Fruit fly (Drosophila melanogaster) whole organism, wandering third instar larva: ENCODE results near the gene CG34175.

ENCODE experiments used
- Abd-B ChIP-seq: fragments of >200 bp; optimal IDR thresholded peaks from 2 replicates; lab custom pipeline; 2017; ENCODE audit warnings: missing biosample characterization, missing genetic modification characterization
- CG32264 ChIP-seq: fragments of 200-800 bp; sonication (Bioruptor generic); optimal IDR thresholded peaks from 2 replicates; lab custom pipeline; 2016; ENCODE audit warnings: missing biosample characterization, missing genetic modification characterization
- CG9705 ChIP-seq: fragments of 200-800 bp; sonication (Bioruptor generic); optimal IDR thresholded peaks from 2 replicates; lab custom pipeline; 2018; ENCODE audit warnings: missing biosample characterization, mild to moderate bottlenecking, missing genetic modification characterization
- CrebA ChIP-seq: fragments of 200-800 bp; sonication (Bioruptor generic); optimal IDR thresholded peaks from 2 replicates; lab custom pipeline; 2016; ENCODE audit warnings: missing biosample characterization, mild to moderate bottlenecking, missing genetic modification characterization, borderline replicate concordance
- Dfd ChIP-seq: fragments of >200 bp; optimal IDR thresholded peaks from 2 replicates; lab custom pipeline; 2017; ENCODE audit warnings: missing biosample characterization, missing genetic modification characterization
- GATAd ChIP-seq: sonication (Bioruptor generic); optimal IDR thresholded peaks from 2 replicates; lab custom pipeline; 2016; ENCODE audit warnings: missing biosample characterization, missing genetic modification characterization
- Hnf4 ChIP-seq: fragments of 200-800 bp; sonication (Bioruptor generic); optimal IDR thresholded peaks from 2 replicates; lab custom pipeline; 2016; ENCODE audit warnings: missing biosample characterization, mild to moderate bottlenecking, missing genetic modification characterization
- Hr78 ChIP-seq: fragments of >200 bp; optimal IDR thresholded peaks from 2 replicates; lab custom pipeline; 2017; ENCODE audit warnings: missing biosample characterization, missing genetic modification characterization
- Hr83 ChIP-seq: fragments of 200-300 bp; sonication (Bioruptor generic); optimal IDR thresholded peaks from 2 replicates; lab custom pipeline; 2016; ENCODE audit warnings: missing biosample characterization, mild to moderate bottlenecking, missing genetic modification characterization, moderate library complexity; ENCODE audit not compliant: poor library complexity, severe bottlenecking
- Jra ChIP-seq: sonication (Bioruptor generic); optimal IDR thresholded peaks from 2 replicates; lab custom pipeline; 2016; ENCODE audit warnings: missing biosample characterization, missing genetic modification characterization
- Myc ChIP-seq: fragments of >200 bp; optimal IDR thresholded peaks from 2 replicates; lab custom pipeline; 2017
- N ChIP-seq: fragments of >200 bp; optimal IDR thresholded peaks from 2 replicates; lab custom pipeline; 2018; ENCODE audit warnings: missing biosample characterization, missing external identifiers, missing genetic modification characterization
- OdsH ChIP-seq: fragments of 200-800 bp; sonication (Bioruptor generic); optimal IDR thresholded peaks from 2 replicates; lab custom pipeline; 2016; ENCODE audit warnings: missing biosample characterization, mild to moderate bottlenecking, missing genetic modification characterization
- Rel ChIP-seq, 2 experiments: fragments of 200-800 bp; sonication (Bioruptor generic) in 1 of 2; optimal IDR thresholded peaks; 2 replicates in 1 of 2; 3 replicates in 1 of 2; lab custom pipeline; 2016 to 2019; ENCODE audit warnings: mild to moderate bottlenecking in 2 of 2, missing biosample characterization in 2 of 2, missing genetic modification characterization in 2 of 2, moderate library complexity in 1 of 2
- Sp1 ChIP-seq: fragments of 200-800 bp; sonication (Bioruptor generic); optimal IDR thresholded peaks from 3 replicates; lab custom pipeline; 2019; ENCODE audit warnings: missing biosample characterization, mild to moderate bottlenecking, missing genetic modification characterization, moderate library complexity
- brk ChIP-seq: fragments of 200-800 bp; sonication (Bioruptor generic); optimal IDR thresholded peaks from 2 replicates; lab custom pipeline; 2016; ENCODE audit warnings: missing biosample characterization, mild to moderate bottlenecking, missing genetic modification characterization
- dl ChIP-seq, 2 experiments: fragments of 175-275, 200-275 bp in 1 of 2; fragments of 200-275 bp in 1 of 2; sonication (Bioruptor generic); optimal IDR thresholded peaks; lab custom pipeline; 2018; ENCODE audit warnings: mild to moderate bottlenecking in 2 of 2, missing biosample characterization in 2 of 2, missing genetic modification characterization in 2 of 2, moderate library complexity in 2 of 2; ENCODE audit not compliant: partially characterized antibody in 2 of 2, insufficient read depth in 1 of 2
- dmrt93B ChIP-seq: fragments of 200-800 bp; sonication (Bioruptor generic); optimal IDR thresholded peaks from 2 replicates; lab custom pipeline; 2018; ENCODE audit warnings: missing biosample characterization, mild to moderate bottlenecking, missing genetic modification characterization
- ey ChIP-seq: fragments of 200-800 bp; sonication (Bioruptor generic); optimal IDR thresholded peaks from 2 replicates; lab custom pipeline; 2016; ENCODE audit warnings: missing biosample characterization, missing genetic modification characterization
- foxo ChIP-seq, 2 experiments: fragments of 200-800 bp; sonication (Bioruptor generic); optimal IDR thresholded peaks; 2 replicates in 1 of 2; 3 replicates in 1 of 2; lab custom pipeline; 2016 to 2017; ENCODE audit warnings: missing biosample characterization in 2 of 2, missing genetic modification characterization in 2 of 2
- fru ChIP-seq: fragments of 200-800 bp; sonication (Bioruptor generic); optimal IDR thresholded peaks from 3 replicates; lab custom pipeline; 2016; ENCODE audit warnings: missing biosample characterization, mild to moderate bottlenecking, missing genetic modification characterization
- lola ChIP-seq: fragments of >200 bp; optimal IDR thresholded peaks from 2 replicates; lab custom pipeline; 2017; ENCODE audit warnings: missing biosample characterization, missing genetic modification characterization
- pan ChIP-seq: fragments of >200 bp; optimal IDR thresholded peaks from 2 replicates; lab custom pipeline; 2017
- psq ChIP-seq: fragments of 200-800 bp; sonication (Bioruptor generic); optimal IDR thresholded peaks from 3 replicates; lab custom pipeline; 2017; ENCODE audit warnings: missing biosample characterization, mild to moderate bottlenecking, missing genetic modification characterization, moderate library complexity
- rgr ChIP-seq: fragments of 200-800 bp; sonication (Bioruptor generic); optimal IDR thresholded peaks from 3 replicates; lab custom pipeline; 2016; ENCODE audit warnings: missing biosample characterization, mild to moderate bottlenecking, missing genetic modification characterization
- sage ChIP-seq: fragments of 200-800 bp; sonication (Bioruptor generic); optimal IDR thresholded peaks from 2 replicates; lab custom pipeline; 2016; ENCODE audit warnings: missing biosample characterization, mild to moderate bottlenecking, missing genetic modification characterization
- sv ChIP-seq: fragments of 200-800 bp; sonication (Bioruptor generic); optimal IDR thresholded peaks from 3 replicates; lab custom pipeline; 2016; ENCODE audit warnings: missing biosample characterization, missing genetic modification characterization
- usp ChIP-seq: fragments of >200 bp; optimal IDR thresholded peaks from 2 replicates; lab custom pipeline; 2017; ENCODE audit warnings: missing biosample characterization, missing genetic modification characterization

Gene CG34175

dm6 chr2L:3354642-3355380 is 43.0 kb upstream of the CG34175 start, which contains the start of gene E23 (continued):
- peak; percentile 8 for TF ChIP-seq GATAd (GFP tag; lab: Kevin White, UChicago)
- TF ChIP-seq brk (GFP tag; lab: Kevin White, UChicago) = peak; percentile 85
- no peak for TF ChIP-seq Myc
- TF ChIP-seq dl (GFP tag; optimal IDR thresholded peaks at IDR 0.05; lab: Kevin White, UChicago; ENCODE audit: insufficient read depth in 1 of 2, partially characterized antibody in 2 of 2) = peak; percentile 96
- TF ChIP-seq dmrt93B (GFP tag; lab: Kevin White, UChicago) = peak; percentile 92
- TF ChIP-seq Hr78 = no peak

dm6 chr2L:3355791-3356190 is 42.0 kb upstream of the CG34175 start:
- TF ChIP-seq sv (GFP tag; lab: Kevin White, UChicago) (no peak), OdsH (no peak), Dfd (GFP tag; lab: Kevin White, UChicago) (no peak), GATAd (GFP tag; lab: Kevin White, UChicago) (no peak), CrebA (GFP tag; lab: Kevin White, UChicago) (no peak), CG32264 (GFP tag; lab: Kevin White, UChicago) (no peak), ey (no peak), lola (GFP tag; lab: Kevin White, UChicago) (no peak), pan (lab: Kevin White, UChicago) (no peak), dmrt93B (GFP tag; lab: Kevin White, UChicago) (no peak), CG9705 (GFP tag; lab: Kevin White, UChicago) (no peak), dl (GFP tag; optimal IDR thresholded peaks at IDR 0.05; lab: Kevin White, UChicago; ENCODE audit: insufficient read depth in 1 of 2, partially characterized antibody in 2 of 2) (no peak), N (no peak)

- TF ChIP-seq sv (GFP tag; lab: Kevin White, UChicago) = no peak
- peak; percentile 25 for TF ChIP-seq Sp1
- TF ChIP-seq rgr (GFP tag; lab: Kevin White, UChicago) = peak; percentile 23
- no peak for TF ChIP-seq lola (GFP tag; lab: Kevin White, UChicago)
- peak; percentile 9 for TF ChIP-seq Rel (GFP tag; optimal IDR thresholded peaks at IDR 0.05; lab: Kevin White, UChicago)
- no peak for TF ChIP-seq Rel (tag; optimal IDR thresholded peaks at IDR 0.05; lab: Kevin White, UChicago)
- peak; percentile 7 for TF ChIP-seq CG32264 (GFP tag; lab: Kevin White, UChicago)
- peak; percentile 41 for TF ChIP-seq Hnf4 (GFP tag; lab: Kevin White, UChicago)
- TF ChIP-seq, all 38 proteins: peak for 5
Measured at dm6 chr2L:3356193-3356645, 41.6 kb upstream of the CG34175 start.

dm6 chr2L:3356790-3357696 is 40.8 kb upstream of the CG34175 start, which contains the start of gene CG8838:
TSS of gene CG8838 (plus strand) at chr2L:3357646.
- TF ChIP-seq sage (GFP tag; lab: Kevin White, UChicago) = peak; percentile 26
- TF ChIP-seq fru (GFP tag; lab: Kevin White, UChicago) = no peak
- TF ChIP-seq CrebA (GFP tag; lab: Kevin White, UChicago) = peak; percentile 35
- peak; percentile 53 for TF ChIP-seq Myc
- TF ChIP-seq psq (GFP tag; lab: Kevin White, UChicago) = no peak
- no peak for TF ChIP-seq Rel (GFP tag; optimal IDR thresholded peaks at IDR 0.05; lab: Kevin White, UChicago)
- TF ChIP-seq Rel (tag; optimal IDR thresholded peaks at IDR 0.05; lab: Kevin White, UChicago) = peak; percentile 64
- TF ChIP-seq dmrt93B (GFP tag; lab: Kevin White, UChicago) = no peak
- no peak for TF ChIP-seq foxo (GFP tag; optimal IDR thresholded peaks at IDR 0.05; lab: Kevin White, UChicago)
- TF ChIP-seq Hr78 = no peak

dm6 chr2L:3361821-3362220 is 36.0 kb upstream of the CG34175 start:
- TF ChIP-seq GATAd (GFP tag; lab: Kevin White, UChicago) (no peak), rgr (GFP tag; lab: Kevin White, UChicago) (no peak), dl (GFP tag; optimal IDR thresholded peaks at IDR 0.05; lab: Kevin White, UChicago; ENCODE audit: insufficient read depth in 1 of 2, partially characterized antibody in 2 of 2) (no peak), fru (GFP tag; lab: Kevin White, UChicago) (no peak), Abd-B (no peak), Hr83 (GFP tag; lab: Kevin White, UChicago) (no peak), usp (GFP tag; lab: Kevin White, UChicago) (no peak), ey (no peak), sage (GFP tag; lab: Kevin White, UChicago) (no peak), OdsH (no peak), Jra (no peak)
